Worm (Caenorhabditis elegans) whole organism, L3 larva: ENCODE results near the gene C09F5.1.

Experiments
- R02D3.7 ChIP-seq: fragments of 150-350 bp; optimal IDR thresholded peaks from 2 replicates; lab custom pipeline; 2014; ENCODE audit warnings: missing biosample characterization, missing genetic modification characterization
- aly-2 ChIP-seq: fragments of 150-350 bp; optimal IDR thresholded peaks from 2 replicates; lab custom pipeline; 2014; ENCODE audit warnings: missing biosample characterization, missing genetic modification characterization
- ceh-28 ChIP-seq: fragments of 150-350 bp; optimal IDR thresholded peaks from 2 replicates; lab custom pipeline; 2014; ENCODE audit warnings: missing biosample characterization, missing genetic modification reagents, missing genetic modification characterization
- ceh-82 ChIP-seq: fragments of 150-350 bp; optimal IDR thresholded peaks from 2 replicates; lab custom pipeline; 2014; ENCODE audit warnings: missing biosample characterization, missing genetic modification characterization
- ceh-9 ChIP-seq: sonication (generic microtip); optimal IDR thresholded peaks from 2 replicates; lab custom pipeline; 2018; ENCODE audit warnings: missing biosample characterization, missing genetic modification characterization
- egl-27 ChIP-seq: sonication (generic microtip); optimal IDR thresholded peaks from 4 replicates; lab custom pipeline; 2017; ENCODE audit warnings: missing biosample characterization, missing genetic modification reagents, missing genetic modification characterization
- egl-5 ChIP-seq: fragments of 150-350 bp; optimal IDR thresholded peaks from 2 replicates; lab custom pipeline; 2017; ENCODE audit warnings: missing biosample characterization, missing genetic modification reagents, missing genetic modification characterization, inconsistent platforms
- elt-1 ChIP-seq: fragments of 150-350 bp; optimal IDR thresholded peaks from 2 replicates; lab custom pipeline; 2014; ENCODE audit warnings: missing biosample characterization, missing genetic modification characterization
- elt-2 ChIP-seq: sonication (generic microtip); optimal IDR thresholded peaks from 2 replicates; lab custom pipeline; 2016; ENCODE audit warnings: missing genetic modification reagents, mild to moderate bottlenecking, missing genetic modification characterization, missing compliant biosample characterization
- elt-3 ChIP-seq, 3 experiments: fragments of 150-350 bp in 1 of 3; sonication (generic microtip) in 2 of 3; optimal IDR thresholded peaks; 2 replicates in 2 of 3; 4 replicates in 1 of 3; lab custom pipeline; 2014 to 2017; ENCODE audit warnings: missing biosample characterization in 3 of 3, missing genetic modification characterization in 3 of 3
- fkh-10 ChIP-seq: sonication (generic microtip); optimal IDR thresholded peaks from 2 replicates; lab custom pipeline; 2017; ENCODE audit warnings: missing biosample characterization, missing genetic modification reagents, missing genetic modification characterization
- fkh-2 ChIP-seq: fragments of 150-350 bp; optimal IDR thresholded peaks from 2 replicates; lab custom pipeline; 2014; ENCODE audit warnings: missing biosample characterization, missing genetic modification reagents, missing genetic modification characterization
- fos-1 ChIP-seq: fragments of 150-350 bp; optimal IDR thresholded peaks from 2 replicates; lab custom pipeline; 2014; ENCODE audit warnings: missing biosample characterization, missing genetic modification characterization
- hmg-11 ChIP-seq: sonication (generic microtip); optimal IDR thresholded peaks from 2 replicates; lab custom pipeline; 2016; ENCODE audit warnings: missing genetic modification characterization, missing compliant biosample characterization
- jun-1 ChIP-seq: fragments of 150-350 bp; optimal IDR thresholded peaks from 2 replicates; lab custom pipeline; 2014; ENCODE audit warnings: missing biosample characterization, missing genetic modification reagents, missing genetic modification characterization
- lin-15B ChIP-seq: fragments of 150-350 bp; optimal IDR thresholded peaks from 2 replicates; lab custom pipeline; 2014; ENCODE audit warnings: missing biosample characterization, missing genetic modification characterization
- lin-39 ChIP-seq: fragments of 150-350 bp; optimal IDR thresholded peaks from 2 replicates; lab custom pipeline; 2018; ENCODE audit warnings: missing biosample characterization, missing genetic modification reagents, missing genetic modification characterization
- mdl-1 ChIP-seq: fragments of 150-350 bp; optimal IDR thresholded peaks from 2 replicates; lab custom pipeline; 2014; ENCODE audit warnings: missing biosample characterization, missing genetic modification characterization
- mml-1 ChIP-seq: fragments of 150-350 bp; sonication (generic microtip); optimal IDR thresholded peaks from 3 replicates; lab custom pipeline; 2014; ENCODE audit warnings: missing biosample characterization, missing genetic modification characterization
- nfya-1 ChIP-seq: sonication (generic microtip); optimal IDR thresholded peaks from 2 replicates; lab custom pipeline; 2017; ENCODE audit warnings: missing genetic modification characterization, mild to moderate bottlenecking, missing compliant biosample characterization, antibody characterized with exemption, moderate library complexity; ENCODE audit not compliant: insufficient read depth
- nhr-11 ChIP-seq: fragments of 150-350 bp; optimal IDR thresholded peaks from 2 replicates; lab custom pipeline; 2014; ENCODE audit warnings: missing biosample characterization, missing genetic modification characterization
- nhr-23 ChIP-seq: fragments of 150-350 bp; optimal IDR thresholded peaks from 2 replicates; lab custom pipeline; 2014; ENCODE audit warnings: missing biosample characterization, missing genetic modification reagents, missing genetic modification characterization
- nhr-25 ChIP-seq: sonication (generic microtip); optimal IDR thresholded peaks from 2 replicates; lab custom pipeline; 2017; ENCODE audit warnings: missing biosample characterization, missing genetic modification characterization
- nhr-28 ChIP-seq: fragments of 150-350 bp; optimal IDR thresholded peaks from 2 replicates; lab custom pipeline; 2014; ENCODE audit warnings: missing biosample characterization, missing genetic modification characterization
- nhr-43 ChIP-seq: sonication (generic microtip); optimal IDR thresholded peaks from 2 replicates; lab custom pipeline; 2016; ENCODE audit warnings: mild to moderate bottlenecking, missing genetic modification characterization, missing compliant biosample characterization; ENCODE audit not compliant: poor library complexity, severe bottlenecking
- nhr-67 ChIP-seq: fragments of 150-350 bp; optimal IDR thresholded peaks from 2 replicates; lab custom pipeline; 2014; ENCODE audit warnings: missing biosample characterization, missing genetic modification characterization
- nhr-76 ChIP-seq: fragments of 150-350 bp; sonication (generic microtip); optimal IDR thresholded peaks from 5 replicates; lab custom pipeline; 2014; ENCODE audit warnings: missing biosample characterization, missing genetic modification characterization
- nhr-77 ChIP-seq: fragments of 150-350 bp; optimal IDR thresholded peaks from 2 replicates; lab custom pipeline; 2014; ENCODE audit warnings: missing biosample characterization, missing genetic modification characterization
- pha-4 ChIP-seq: fragments of 150-350 bp; optimal IDR thresholded peaks from 2 replicates; lab custom pipeline; 2014; ENCODE audit warnings: missing biosample characterization, missing genetic modification reagents, missing genetic modification characterization
- pqm-1 ChIP-seq: fragments of 150-350 bp; optimal IDR thresholded peaks from 2 replicates; lab custom pipeline; 2017; ENCODE audit warnings: missing biosample characterization, missing genetic modification characterization, inconsistent platforms
- skn-1 ChIP-seq: fragments of 150-350 bp; optimal IDR thresholded peaks from 2 replicates; lab custom pipeline; 2014; ENCODE audit warnings: missing biosample characterization, missing genetic modification characterization
- snpc-4 ChIP-seq: fragments of 150-350 bp; optimal IDR thresholded peaks from 2 replicates; lab custom pipeline; 2014; ENCODE audit warnings: missing biosample characterization, missing genetic modification characterization
- tbx-2 ChIP-seq: sonication (generic microtip); optimal IDR thresholded peaks from 2 replicates; lab custom pipeline; 2016; ENCODE audit warnings: mild to moderate bottlenecking, missing genetic modification characterization, missing compliant biosample characterization
- unc-39 ChIP-seq: sonication (generic microtip); optimal IDR thresholded peaks from 4 replicates; lab custom pipeline; 2017; ENCODE audit warnings: missing biosample characterization, missing genetic modification characterization
- unc-62 ChIP-seq: fragments of 150-350 bp; sonication (generic microtip); optimal IDR thresholded peaks from 4 replicates; lab custom pipeline; 2014; ENCODE audit warnings: missing biosample characterization, missing genetic modification reagents, missing genetic modification characterization
- ztf-4 ChIP-seq: fragments of 150-350 bp; optimal IDR thresholded peaks from 2 replicates; lab custom pipeline; 2014; ENCODE audit warnings: missing biosample characterization, missing genetic modification characterization

The C09F5.1 gene

DNA sequence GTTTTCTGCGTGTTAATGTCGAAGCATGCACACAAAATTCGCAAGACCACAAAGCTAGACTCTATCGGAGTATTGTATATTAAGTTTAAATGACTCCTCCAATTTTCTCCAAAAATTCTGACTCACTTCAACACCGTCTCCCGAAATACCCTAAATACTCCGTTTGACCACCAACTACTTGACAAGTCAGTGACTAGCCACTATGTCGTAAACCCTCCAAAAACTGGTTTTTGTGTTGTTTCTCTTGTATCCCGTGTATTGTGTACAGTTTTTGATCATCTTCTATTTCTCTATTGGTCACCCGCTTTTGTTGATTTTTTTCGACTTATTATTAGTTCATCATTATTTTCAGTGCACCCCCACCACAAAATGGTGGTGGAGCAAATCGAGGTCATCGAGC is at the start of gene C09F5.1:
Gene C09F5.1 (plus strand): TSS at position 353 of the 400 bp plus-strand sequence.
- TF ChIP-seq mml-1 (tag; lab: Kevin White, UChicago), result no peak
- TF ChIP-seq nhr-23, result peak; percentile 26
- TF ChIP-seq nhr-11 (tag; lab: Kevin White, UChicago), result no peak
- TF ChIP-seq nhr-28 (tag; lab: Kevin White, UChicago), result no peak
- TF ChIP-seq nfya-1 (tag; lab: Kevin White, UChicago), result peak; percentile 9
- peak; percentile 41 for TF ChIP-seq nhr-25 (tag; lab: Kevin White, UChicago)
- no peak for TF ChIP-seq nhr-67 (tag; lab: Kevin White, UChicago)
- no peak for TF ChIP-seq lin-15B (tag; lab: Kevin White, UChicago)
- no peak for TF ChIP-seq hmg-11 (tag; lab: Kevin White, UChicago)
- no peak for TF ChIP-seq ceh-28 (tag; lab: Kevin White, UChicago)
- no peak for TF ChIP-seq unc-62 (GFP tag; lab: Kevin White, UChicago)
- TF ChIP-seq jun-1, result no peak
- no peak for TF ChIP-seq lin-39 (tag; lab: Kevin White, UChicago)

DNA sequence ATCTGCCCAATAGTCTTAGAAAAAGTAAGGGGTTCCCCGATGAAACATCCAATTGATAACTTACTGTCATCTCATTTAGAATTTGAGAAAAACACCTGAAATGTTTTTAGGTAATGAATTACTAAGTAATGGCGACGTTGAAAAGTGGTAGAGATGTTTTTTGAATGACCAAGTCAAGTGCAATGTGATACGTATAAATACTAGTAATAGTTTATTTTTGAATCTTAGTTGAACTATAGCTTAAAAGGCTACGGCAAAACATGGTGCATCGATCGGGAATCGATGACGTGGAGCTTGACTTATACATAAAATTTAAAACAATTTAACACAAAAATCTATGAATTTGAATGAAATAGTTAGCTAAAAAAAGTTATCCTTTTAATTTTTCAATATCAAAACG is 49.0 kb upstream of the C09F5.1 start, which contains the start of gene best-17:
Gene best-17 (minus strand): TSS at position 101 of the 400 bp plus-strand sequence.
- TF ChIP-seq hmg-11 (tag; lab: Kevin White, UChicago) (no peak), nhr-76 (tag; lab: Kevin White, UChicago) (no peak), snpc-4 (tag; lab: Kevin White, UChicago) (no peak), fos-1 (tag; lab: Kevin White, UChicago) (no peak), skn-1 (tag; lab: Kevin White, UChicago) (no peak), aly-2 (tag; lab: Kevin White, UChicago) (no peak), fkh-10 (GFP tag; lab: Kevin White, UChicago) (no peak), fkh-2 (tag; lab: Kevin White, UChicago) (no peak), nhr-23 (no peak)

DNA sequence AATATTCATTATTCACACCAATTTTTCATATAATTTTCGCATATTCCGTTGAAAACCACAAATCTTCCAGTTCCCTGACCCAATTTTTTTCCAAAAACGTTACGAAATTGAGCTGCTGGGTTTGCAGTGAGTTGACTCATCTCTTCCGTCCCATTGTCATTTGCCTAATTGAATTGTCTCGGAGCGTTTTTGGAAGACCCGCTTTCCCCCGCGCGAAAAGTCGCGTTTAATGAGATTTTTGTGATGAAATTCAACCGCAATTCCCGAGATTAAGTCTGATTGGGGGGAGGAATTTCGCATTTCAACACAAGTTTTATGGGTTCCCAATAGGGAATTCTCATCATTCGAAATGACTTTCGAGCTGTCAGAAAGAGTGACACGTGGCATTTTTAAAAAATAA is 46.6 kb upstream of the C09F5.1 start:
- TF ChIP-seq ztf-4 (tag; lab: Kevin White, UChicago) (no peak), ceh-9 (tag; lab: Kevin White, UChicago) (no peak), nhr-23 (no peak), nhr-76 (tag; lab: Kevin White, UChicago) (no peak), hmg-11 (tag; lab: Kevin White, UChicago) (no peak), nhr-25 (tag; lab: Kevin White, UChicago) (no peak)
- TF ChIP-seq, all 47 proteins: peak for 0

DNA sequence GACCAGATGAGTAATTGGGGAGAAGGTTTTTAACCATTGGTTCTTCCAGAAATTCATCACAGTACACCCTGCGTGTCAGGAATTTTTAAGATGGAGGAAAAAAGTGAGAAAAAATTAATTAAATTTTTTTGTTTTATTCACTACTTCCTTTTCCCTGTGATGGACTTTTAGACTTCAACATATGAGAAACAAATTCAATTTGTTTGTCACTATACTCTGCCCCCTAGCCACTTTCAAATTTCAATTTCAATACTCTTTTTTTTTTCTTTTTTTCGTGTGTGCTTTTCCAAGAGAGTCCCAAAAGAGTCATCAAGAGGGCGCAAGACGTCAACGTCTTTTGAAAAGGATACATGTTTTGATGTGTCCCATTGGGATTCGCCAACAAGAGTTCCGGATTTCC is 45.8 kb upstream of the C09F5.1 start:
- TF ChIP-seq pqm-1 (no peak), nhr-25 (tag; lab: Kevin White, UChicago) (no peak), nhr-77 (tag; lab: Kevin White, UChicago) (no peak), nhr-23 (no peak), nhr-11 (tag; lab: Kevin White, UChicago) (no peak), unc-62 (GFP tag; lab: Kevin White, UChicago) (no peak), elt-2 (tag; lab: Kevin White, UChicago) (no peak), elt-1 (tag; lab: Kevin White, UChicago) (no peak), pha-4 (tag; lab: Kevin White, UChicago) (no peak), nhr-43 (tag; lab: Kevin White, UChicago) (no peak), mdl-1 (no peak), ceh-82 (tag; lab: Kevin White, UChicago) (no peak)
- TF ChIP-seq, all 47 proteins: peak for 0

DNA sequence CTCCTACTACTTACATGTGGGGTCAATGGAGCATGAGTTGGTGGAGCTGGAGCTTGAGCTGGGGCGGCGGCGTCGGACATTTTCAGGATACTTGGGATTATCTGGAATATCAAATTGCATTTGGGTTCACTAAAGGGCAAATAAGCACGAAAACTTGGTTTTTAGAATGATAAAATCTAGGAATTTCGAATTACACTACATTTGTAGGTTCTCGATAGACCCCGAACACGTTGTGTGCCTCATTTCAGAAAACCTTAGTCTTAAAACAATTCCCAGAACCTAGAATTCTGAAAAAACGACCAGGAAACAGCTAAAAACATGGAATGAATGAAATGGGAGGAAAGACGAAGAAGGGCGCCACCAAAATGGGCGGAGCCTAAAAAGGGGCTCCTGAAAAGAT is 44.1 kb upstream of the C09F5.1 start, which contains the start of gene T19C3.3:
Gene T19C3.3 (minus strand): TSS at position 101 of the 400 bp plus-strand sequence.
- TF ChIP-seq fkh-10 (GFP tag; lab: Kevin White, UChicago) (no peak), ceh-9 (tag; lab: Kevin White, UChicago) (no peak), hmg-11 (tag; lab: Kevin White, UChicago) (no peak), unc-39 (tag; lab: Kevin White, UChicago) (no peak), egl-27 (tag; lab: Kevin White, UChicago) (no peak), skn-1 (tag; lab: Kevin White, UChicago) (no peak), nhr-23 (no peak), fkh-2 (tag; lab: Kevin White, UChicago) (no peak), elt-1 (tag; lab: Kevin White, UChicago) (no peak), nhr-67 (tag; lab: Kevin White, UChicago) (no peak), nhr-77 (tag; lab: Kevin White, UChicago) (no peak), fos-1 (tag; lab: Kevin White, UChicago) (no peak), egl-5 (tag; lab: Kevin White, UChicago) (no peak), tbx-2 (tag; lab: Kevin White, UChicago) (no peak), mdl-1 (no peak), R02D3.7 (tag; lab: Kevin White, UChicago) (no peak), elt-3 (tag; optimal IDR thresholded peaks at IDR 0.05; lab: Kevin White, UChicago) (no peak)
